Worm (Caenorhabditis elegans) whole organism, young adult: ENCODE results near the gene fdgt-1.

Experiments
- C06A6.2 ChIP-seq: fragments of 200-800 bp; sonication (Bioruptor generic); conservative IDR thresholded peaks from 2 replicates; pipeline ENCODE4 v1.3.6; 2022; ENCODE audit warnings: missing genetic modification characterization, missing compliant biosample characterization
- F49E8.2 ChIP-seq: sonication (generic microtip); optimal IDR thresholded peaks from 3 replicates; lab custom pipeline; 2017; ENCODE audit warnings: missing genetic modification characterization, mild to moderate bottlenecking, missing compliant biosample characterization, antibody characterized with exemption, moderate library complexity; ENCODE audit not compliant: insufficient read depth
- F57A8.1 ChIP-seq: fragments of 200-800 bp; sonication (Bioruptor generic); optimal IDR thresholded peaks from 2 replicates; lab custom pipeline; 2018; ENCODE audit warnings: mild to moderate bottlenecking, missing genetic modification characterization, moderate library complexity, missing compliant biosample characterization
- T07F8.4 ChIP-seq: sonication (generic microtip); optimal IDR thresholded peaks from 2 replicates; lab custom pipeline; 2016; ENCODE audit warnings: mild to moderate bottlenecking, missing genetic modification characterization, moderate library complexity, missing compliant biosample characterization
- Y53G8AR.9 ChIP-seq: fragments of 200-800 bp; sonication (Bioruptor generic); conservative IDR thresholded peaks from 2 replicates; pipeline ENCODE4 v1.3.6; 2022; ENCODE audit warnings: missing genetic modification reagents, missing genetic modification characterization, missing compliant biosample characterization
- ZK185.1 ChIP-seq: sonication (generic microtip); optimal IDR thresholded peaks from 2 replicates; lab custom pipeline; 2016; ENCODE audit warnings: mild to moderate bottlenecking, missing genetic modification characterization, missing compliant biosample characterization; ENCODE audit not compliant: poor library complexity, severe bottlenecking
- ama-1 ChIP-seq, 3 experiments: fragments of 150-350 bp in 1 of 3; sonication (generic microtip) in 2 of 3; optimal IDR thresholded peaks; 2 replicates each; lab custom pipeline; 2014 to 2018; ENCODE audit warnings: missing biosample characterization in 2 of 3, missing genetic modification characterization in 2 of 3, missing genetic modification reagents in 2 of 3
- dox-1 ChIP-seq: fragments of 200-800 bp; sonication (Bioruptor generic); IDR thresholded peaks from 2 replicates; pipeline ENCODE4 v1.3.6; 2022; ENCODE audit warnings: missing genetic modification reagents, missing genetic modification characterization, missing compliant biosample characterization
- dpff-1 ChIP-seq: sonication (generic microtip); optimal IDR thresholded peaks from 2 replicates; lab custom pipeline; 2017; ENCODE audit warnings: mild to moderate bottlenecking, missing genetic modification characterization, missing compliant biosample characterization
- nhr-179 ChIP-seq: sonication (generic microtip); optimal IDR thresholded peaks from 2 replicates; lab custom pipeline; 2016; ENCODE audit warnings: mild to moderate bottlenecking, missing genetic modification characterization, missing compliant biosample characterization
- pha-4 ChIP-seq: fragments of 150-350 bp; sonication (generic microtip); optimal IDR thresholded peaks from 2 replicates; lab custom pipeline; 2014; ENCODE audit warnings: missing biosample characterization, missing genetic modification reagents, missing genetic modification characterization
- snpc-4 ChIP-seq, 5 experiments: fragments of 150-350 bp in 1 of 5; sonication (generic microtip) in 4 of 5; optimal IDR thresholded peaks; 2 replicates each; lab custom pipeline; 2014 to 2018; ENCODE audit warnings: missing genetic modification characterization in 5 of 5, missing biosample characterization in 3 of 5, antibody characterized with exemption in 2 of 5, mild to moderate bottlenecking in 2 of 5, missing compliant biosample characterization in 2 of 5, missing genotype in 2 of 5, moderate library complexity in 2 of 5, missing genetic modification reagents in 1 of 5
- sptf-2 ChIP-seq: fragments of 200-800 bp; sonication (Bioruptor generic); optimal IDR thresholded peaks from 2 replicates; lab custom pipeline; 2018; ENCODE audit warnings: mild to moderate bottlenecking, missing genetic modification characterization, missing compliant biosample characterization
- unc-62 ChIP-seq: fragments of 150-350 bp; optimal IDR thresholded peaks from 2 replicates; lab custom pipeline; 2014; ENCODE audit warnings: missing biosample characterization, missing genetic modification reagents, missing genetic modification characterization

ce11 chrII:1476016-1476415 is 28.4 kb upstream of the fdgt-1 start:
- TF ChIP-seq T07F8.4 (tag; lab: Kevin White, UChicago) (no peak), Y53G8AR.9 (GFP tag; lab: Robert Waterston, UW) (no peak), ama-1 (optimal IDR thresholded peaks at IDR 0.05; lab: Kevin White, UChicago) (no peak), ama-1 (GFP tag; optimal IDR thresholded peaks at IDR 0.05; lab: Kevin White, UChicago) (no peak), F57A8.1 (GFP tag; lab: Kevin White, UChicago) (no peak), dpff-1 (tag; lab: Kevin White, UChicago) (no peak), sptf-2 (GFP tag; lab: Kevin White, UChicago) (no peak), dox-1 (GFP tag; lab: Robert Waterston, UW) (no peak), C06A6.2 (GFP tag; lab: Robert Waterston, UW) (no peak), F49E8.2 (tag; lab: Kevin White, UChicago) (no peak), unc-62 (GFP tag; lab: Kevin White, UChicago) (no peak), ZK185.1 (no peak), snpc-4 (GFP tag; optimal IDR thresholded peaks at IDR 0.05; lab: Kevin White, UChicago) (no peak), snpc-4 (tag; optimal IDR thresholded peaks at IDR 0.05; lab: Kevin White, UChicago) (no peak), nhr-179 (no peak), pha-4 (no peak)
